Worm (Caenorhabditis elegans): ENCODE measurements around the gene F46B6.2.

The F46B6.2 gene

ce11 chrV:9786721-9787131 lies 14.6 kb downstream of the F46B6.2 start, which contains the start of gene F46B6.6 (continued):
- TF ChIP-seq lsy-27 (tag; optimal IDR thresholded peaks at IDR 0.05; ENCODE audit: borderline replicate concordance, insufficient read depth) = no peak
- TF ChIP-seq ztf-6 (GFP tag; IDR thresholded peaks at IDR 0.05) = no peak
- TF ChIP-seq chd-7 (tag; optimal IDR thresholded peaks at IDR 0.05) = peak; percentile 80
- no peak; the same call in 1 of the 2 replicates for TF ChIP-seq madf-8 (GFP tag; conservative IDR thresholded peaks at IDR 0.05)
- peak; percentile 60; the same call in 1 of the 2 replicates for TF ChIP-seq madf-3 (GFP tag; IDR thresholded peaks at IDR 0.05)
- no peak for TF ChIP-seq F39B2.1 (GFP tag; IDR thresholded peaks at IDR 0.05)
- peak; percentile 21 for TF ChIP-seq lin-54 (GFP tag; optimal IDR thresholded peaks at IDR 0.05)
- no peak for TF ChIP-seq zfh-2 (GFP tag; conservative IDR thresholded peaks at IDR 0.05)
- TF ChIP-seq nhr-179 (tag; optimal IDR thresholded peaks at IDR 0.05) = no peak
- no peak for TF ChIP-seq ccch-3 (GFP tag; optimal IDR thresholded peaks at IDR 0.05)
- TF ChIP-seq Y56A3A.18 (GFP tag; IDR thresholded peaks at IDR 0.05) = 0 out of 2 replicates have a peak, but pooled peaks have one; percentile 41
- peak; percentile 29; the same call in 1 of the 2 replicates for TF ChIP-seq madf-6 (GFP tag; IDR thresholded peaks at IDR 0.05)
- TF ChIP-seq rpc-1 (optimal IDR thresholded peaks at IDR 0.05) = no peak
- TF ChIP-seq rpc-1 (tag; optimal IDR thresholded peaks at IDR 0.05) = no peak
- TF ChIP-seq F23B12.7 (tag; optimal IDR thresholded peaks at IDR 0.05; ENCODE audit: insufficient read depth) = no peak
- no peak for TF ChIP-seq ztf-22 (GFP tag; optimal IDR thresholded peaks at IDR 0.05)
- no peak for TF ChIP-seq F57A8.1 (GFP tag; optimal IDR thresholded peaks at IDR 0.05)
- no peak for TF ChIP-seq Y79H2A.3 (GFP tag; conservative IDR thresholded peaks at IDR 0.05)
- no peak for TF ChIP-seq dox-1 (GFP tag; IDR thresholded peaks at IDR 0.05)
- peak; percentile 62 for TF ChIP-seq athp-1 (tag; optimal IDR thresholded peaks at IDR 0.05)
- no peak for TF ChIP-seq K12H6.12 (tag; optimal IDR thresholded peaks at IDR 0.05)
- peak; percentile 46 for TF ChIP-seq atf-7 (tag; optimal IDR thresholded peaks at IDR 0.05)
- no peak for TF ChIP-seq cebp-2 (GFP tag; IDR thresholded peaks at IDR 0.05)
- TF ChIP-seq nfya-2 (GFP tag; IDR thresholded peaks at IDR 0.05) = no peak
- TF ChIP-seq ztf-26 (tag; optimal IDR thresholded peaks at IDR 0.05) = no peak
- TF ChIP-seq dpff-1 (tag; optimal IDR thresholded peaks at IDR 0.05) = no peak
- no peak for TF ChIP-seq aptf-2 (GFP tag; conservative IDR thresholded peaks at IDR 0.05)
- TF ChIP-seq cebp-1 (GFP tag; IDR thresholded peaks at IDR 0.05) = no peak
- TF ChIP-seq cebp-1 (tag; optimal IDR thresholded peaks at IDR 0.05) = peak; percentile 54
- TF ChIP-seq egrh-3 (GFP tag; IDR thresholded peaks at IDR 0.05) = no peak
- TF ChIP-seq ztf-28 (GFP tag; IDR thresholded peaks at IDR 0.05) = no peak
- peak in 1 of 2 experiments; percentile 41 for TF ChIP-seq let-607 (tag; optimal IDR thresholded peaks at IDR 0.05)
- TF ChIP-seq nhr-90 (tag; optimal IDR thresholded peaks at IDR 0.05) = no peak
- peak; percentile 50; the same call in 1 of the 2 replicates for TF ChIP-seq ekl-4 (GFP tag; IDR thresholded peaks at IDR 0.05)
- TF ChIP-seq B0261.1 (tag; optimal IDR thresholded peaks at IDR 0.05) = no peak
- 0 out of 2 replicates have a peak, but pooled peaks have one; percentile 54 for TF ChIP-seq nfyb-1 (GFP tag; IDR thresholded peaks at IDR 0.05)
- 0 out of 2 replicates have a peak, but pooled peaks have one; percentile 19 for TF ChIP-seq pbrm-1 (GFP tag; IDR thresholded peaks at IDR 0.05)
- no peak for TF ChIP-seq sea-2 (GFP tag; IDR thresholded peaks at IDR 0.05)
- no peak for TF ChIP-seq ets-4 (GFP tag; optimal IDR thresholded peaks at IDR 0.05)
- no peak for TF ChIP-seq T07F8.4 (tag; optimal IDR thresholded peaks at IDR 0.05)
- no peak for TF ChIP-seq attf-3 (GFP tag; conservative IDR thresholded peaks at IDR 0.05)
- no peak for TF ChIP-seq akir-1 (GFP tag; optimal IDR thresholded peaks at IDR 0.05)
- TF ChIP-seq unc-62 (GFP tag; optimal IDR thresholded peaks at IDR 0.05) = no peak
- TF ChIP-seq repo-1 (tag; optimal IDR thresholded peaks at IDR 0.05) = peak; percentile 92
- TF ChIP-seq dpl-1 (GFP tag; optimal IDR thresholded peaks at IDR 0.05) = no peak
- TF ChIP-seq ama-1 (optimal IDR thresholded peaks at IDR 0.05) = peak; percentile 72
- peak; percentile 14 to 36 for TF ChIP-seq ama-1 (GFP tag; optimal IDR thresholded peaks at IDR 0.05)
- TF ChIP-seq T26A5.8 (tag; optimal IDR thresholded peaks at IDR 0.05) = no peak
- no peak for TF ChIP-seq ztf-18 (tag; optimal IDR thresholded peaks at IDR 0.05)
- TF ChIP-seq ztf-3 (GFP tag; optimal IDR thresholded peaks at IDR 0.05) = peak; percentile 8
